Worm (Caenorhabditis elegans) whole organism, young adult: ENCODE data around the gene T11F9.22.

Experiments
- B0035.1 ChIP-seq: sonication (generic microtip); optimal IDR thresholded peaks from 2 replicates; lab custom pipeline; 2016; ENCODE audit warnings: missing genetic modification characterization, mild to moderate bottlenecking, missing compliant biosample characterization, missing genotype, missing genetic modification reagents
- C06A6.2 ChIP-seq: fragments of 200-800 bp; sonication (Bioruptor generic); conservative IDR thresholded peaks from 2 replicates; pipeline ENCODE4 v1.3.6; 2022; ENCODE audit warnings: missing genetic modification characterization, missing compliant biosample characterization
- D2030.7 ChIP-seq: fragments of 200-800 bp; sonication (Bioruptor generic); IDR thresholded peaks from 2 replicates; pipeline ENCODE4 v1.3.6; 2022; ENCODE audit warnings: missing genetic modification reagents, missing genetic modification characterization, missing compliant biosample characterization
- F10E7.11 ChIP-seq: sonication (generic microtip); optimal IDR thresholded peaks from 2 replicates; lab custom pipeline; 2017; ENCODE audit warnings: mild to moderate bottlenecking, missing genetic modification characterization, moderate library complexity, missing compliant biosample characterization
- F22D6.2 ChIP-seq: sonication (generic microtip); optimal IDR thresholded peaks from 2 replicates; lab custom pipeline; 2016; ENCODE audit warnings: mild to moderate bottlenecking, missing genetic modification characterization, missing compliant biosample characterization
- F23B12.7 ChIP-seq: sonication (generic microtip); optimal IDR thresholded peaks from 2 replicates; lab custom pipeline; 2017; ENCODE audit warnings: missing genetic modification characterization, mild to moderate bottlenecking, missing compliant biosample characterization, antibody characterized with exemption, moderate library complexity; ENCODE audit not compliant: insufficient read depth
- F37B4.10 ChIP-seq: fragments of 200-800 bp; sonication (Bioruptor generic); IDR thresholded peaks from 2 replicates; pipeline ENCODE4 v1.3.6; 2022; ENCODE audit warnings: missing genetic modification characterization, missing compliant biosample characterization
- K12H6.12 ChIP-seq: fragments of 200-800 bp; sonication (Bioruptor generic); optimal IDR thresholded peaks from 2 replicates; lab custom pipeline; 2018; ENCODE audit warnings: mild to moderate bottlenecking, missing genetic modification characterization, missing compliant biosample characterization
- T07F8.4 ChIP-seq: sonication (generic microtip); optimal IDR thresholded peaks from 2 replicates; lab custom pipeline; 2016; ENCODE audit warnings: mild to moderate bottlenecking, missing genetic modification characterization, moderate library complexity, missing compliant biosample characterization
- Y53F4B.3 ChIP-seq: fragments of 200-800 bp; sonication (Bioruptor generic); IDR thresholded peaks from 2 replicates; pipeline ENCODE4 v1.3.6; 2022; ENCODE audit warnings: missing genetic modification reagents, missing genetic modification characterization, missing compliant biosample characterization
- Y67H2A.10 ChIP-seq: fragments of 200-800 bp; sonication (Bioruptor generic); conservative IDR thresholded peaks from 2 replicates; pipeline ENCODE4 v1.3.6; 2022; ENCODE audit warnings: missing genetic modification reagents, missing genetic modification characterization, missing compliant biosample characterization
- Y79H2A.3 ChIP-seq: fragments of 200-800 bp; sonication (Bioruptor generic); conservative IDR thresholded peaks from 2 replicates; pipeline ENCODE4 v1.3.6; 2022; ENCODE audit warnings: missing genetic modification reagents, missing genetic modification characterization, missing compliant biosample characterization
- Y95B8A.8 ChIP-seq: fragments of 200-800 bp; sonication (Bioruptor generic); IDR thresholded peaks from 2 replicates; pipeline ENCODE4 v1.3.6; 2022; ENCODE audit warnings: missing genetic modification reagents, missing genetic modification characterization, missing compliant biosample characterization
- aptf-2 ChIP-seq: fragments of 200-800 bp; sonication (Bioruptor generic); conservative IDR thresholded peaks from 2 replicates; pipeline ENCODE4 v1.3.6; 2022; ENCODE audit warnings: missing genetic modification reagents, missing genetic modification characterization, missing compliant biosample characterization
- attf-3 ChIP-seq: fragments of 200-800 bp; sonication (Bioruptor generic); conservative IDR thresholded peaks from 2 replicates; pipeline ENCODE4 v1.3.6; 2022; ENCODE audit warnings: missing genetic modification reagents, missing genetic modification characterization, missing compliant biosample characterization
- die-1 ChIP-seq: sonication (generic microtip); optimal IDR thresholded peaks from 2 replicates; lab custom pipeline; 2016; ENCODE audit warnings: missing genotype, mild to moderate bottlenecking, missing genetic modification characterization, missing compliant biosample characterization
- dpff-1 ChIP-seq: sonication (generic microtip); optimal IDR thresholded peaks from 2 replicates; lab custom pipeline; 2017; ENCODE audit warnings: mild to moderate bottlenecking, missing genetic modification characterization, missing compliant biosample characterization
- egrh-3 ChIP-seq: fragments of 200-800 bp; sonication (Bioruptor generic); IDR thresholded peaks from 2 replicates; pipeline ENCODE4 v1.3.6; 2022; ENCODE audit warnings: missing genetic modification reagents, missing genetic modification characterization, missing compliant biosample characterization
- ets-4 ChIP-seq: fragments of 200-800 bp; sonication (Bioruptor generic); optimal IDR thresholded peaks from 2 replicates; lab custom pipeline; 2018; ENCODE audit warnings: mild to moderate bottlenecking, missing genetic modification characterization, missing compliant biosample characterization
- him-1 ChIP-seq: sonication (generic microtip); optimal IDR thresholded peaks from 2 replicates; lab custom pipeline; 2016; ENCODE audit warnings: missing genotype, missing genetic modification reagents, missing genetic modification characterization, missing compliant biosample characterization
- lag-1 ChIP-seq: fragments of 200-800 bp; sonication (Bioruptor generic); IDR thresholded peaks from 2 replicates; pipeline ENCODE4 v1.3.6; 2022; ENCODE audit warnings: missing genetic modification reagents, missing genetic modification characterization, missing compliant biosample characterization
- let-526 ChIP-seq: fragments of 200-800 bp; sonication (Bioruptor generic); IDR thresholded peaks from 2 replicates; pipeline ENCODE4 v1.3.6; 2022; ENCODE audit warnings: missing genetic modification reagents, missing genetic modification characterization, missing compliant biosample characterization
- lin-54 ChIP-seq: fragments of 200-800 bp; sonication (Bioruptor generic); optimal IDR thresholded peaks from 2 replicates; lab custom pipeline; 2018; ENCODE audit warnings: mild to moderate bottlenecking, missing genetic modification characterization, missing compliant biosample characterization
- madf-3 ChIP-seq: fragments of 200-800 bp; sonication (Bioruptor generic); IDR thresholded peaks from 2 replicates; pipeline ENCODE4 v1.3.6; 2022; ENCODE audit warnings: missing genetic modification reagents, missing genetic modification characterization, missing compliant biosample characterization
- madf-6 ChIP-seq: fragments of 200-800 bp; sonication (Bioruptor generic); IDR thresholded peaks from 2 replicates; pipeline ENCODE4 v1.3.6; 2022; ENCODE audit warnings: missing genetic modification reagents, missing genetic modification characterization, missing compliant biosample characterization
- mel-28 ChIP-seq: sonication (generic microtip); optimal IDR thresholded peaks from 2 replicates; lab custom pipeline; 2016; ENCODE audit warnings: borderline replicate concordance, mild to moderate bottlenecking, missing genetic modification characterization, missing compliant biosample characterization
- nfya-2 ChIP-seq: fragments of 200-800 bp; sonication (Bioruptor generic); IDR thresholded peaks from 2 replicates; pipeline ENCODE4 v1.3.6; 2022; ENCODE audit warnings: missing genetic modification reagents, missing genetic modification characterization, missing compliant biosample characterization
- nhr-120 ChIP-seq: fragments of 200-800 bp; sonication (Bioruptor generic); IDR thresholded peaks from 2 replicates; pipeline ENCODE4 v1.3.6; 2022; ENCODE audit warnings: missing genetic modification characterization, missing compliant biosample characterization
- nhr-179 ChIP-seq: sonication (generic microtip); optimal IDR thresholded peaks from 2 replicates; lab custom pipeline; 2016; ENCODE audit warnings: mild to moderate bottlenecking, missing genetic modification characterization, missing compliant biosample characterization
- repo-1 ChIP-seq: sonication (generic microtip); optimal IDR thresholded peaks from 2 replicates; lab custom pipeline; 2017; ENCODE audit warnings: mild to moderate bottlenecking, missing genetic modification characterization, missing compliant biosample characterization
- rpc-1 ChIP-seq, 2 experiments: fragments of 150-350 bp in 1 of 2; sonication (generic microtip) in 1 of 2; optimal IDR thresholded peaks; 2 replicates each; lab custom pipeline; 2014 to 2018; ENCODE audit warnings: missing biosample characterization in 1 of 2, missing genetic modification characterization in 1 of 2, missing genetic modification reagents in 1 of 2, missing genotype in 1 of 2
- snpc-1.1 ChIP-seq: sonication (generic microtip); optimal IDR thresholded peaks from 2 replicates; lab custom pipeline; 2017; ENCODE audit warnings: missing genetic modification characterization, mild to moderate bottlenecking, missing compliant biosample characterization, antibody characterized with exemption, moderate library complexity, missing genotype, missing genetic modification reagents; ENCODE audit not compliant: insufficient read depth
- snpc-1.3 ChIP-seq: sonication (generic microtip); optimal IDR thresholded peaks from 2 replicates; lab custom pipeline; 2017; ENCODE audit warnings: missing genetic modification characterization, mild to moderate bottlenecking, missing compliant biosample characterization, antibody characterized with exemption, moderate library complexity, missing genotype, missing genetic modification reagents; ENCODE audit not compliant: insufficient read depth
- snpc-3.4 ChIP-seq: sonication (generic microtip); optimal IDR thresholded peaks from 2 replicates; lab custom pipeline; 2017; ENCODE audit warnings: missing genetic modification characterization, mild to moderate bottlenecking, missing compliant biosample characterization, antibody characterized with exemption, moderate library complexity, missing genotype, missing genetic modification reagents
- somi-1 ChIP-seq: fragments of 200-800 bp; sonication (Bioruptor generic); optimal IDR thresholded peaks from 2 replicates; lab custom pipeline; 2018; ENCODE audit warnings: mild to moderate bottlenecking, missing genetic modification characterization, missing compliant biosample characterization
- sptf-2 ChIP-seq: fragments of 200-800 bp; sonication (Bioruptor generic); optimal IDR thresholded peaks from 2 replicates; lab custom pipeline; 2018; ENCODE audit warnings: mild to moderate bottlenecking, missing genetic modification characterization, missing compliant biosample characterization
- tbp1 ChIP-seq: fragments of 200-800 bp; sonication (Bioruptor generic); optimal IDR thresholded peaks from 2 replicates; lab custom pipeline; 2018; ENCODE audit warnings: mild to moderate bottlenecking, missing genetic modification characterization, missing compliant biosample characterization
- tlf-1 ChIP-seq: fragments of 200-800 bp; sonication (Bioruptor generic); optimal IDR thresholded peaks from 2 replicates; lab custom pipeline; 2018; ENCODE audit warnings: mild to moderate bottlenecking, missing genetic modification characterization, missing compliant biosample characterization
- unc-62 ChIP-seq: fragments of 150-350 bp; optimal IDR thresholded peaks from 2 replicates; lab custom pipeline; 2014; ENCODE audit warnings: missing biosample characterization, missing genetic modification reagents, missing genetic modification characterization
- zim-3 ChIP-seq: sonication (generic microtip); optimal IDR thresholded peaks from 2 replicates; lab custom pipeline; 2017; ENCODE audit warnings: mild to moderate bottlenecking, missing genetic modification characterization, moderate library complexity, missing compliant biosample characterization
- ztf-18 ChIP-seq: sonication (generic microtip); optimal IDR thresholded peaks from 2 replicates; lab custom pipeline; 2016; ENCODE audit warnings: missing genotype, mild to moderate bottlenecking, missing genetic modification characterization, missing compliant biosample characterization
- ztf-22 ChIP-seq: fragments of 200-800 bp; sonication (Bioruptor generic); optimal IDR thresholded peaks from 2 replicates; lab custom pipeline; 2018; ENCODE audit warnings: mild to moderate bottlenecking, missing genetic modification characterization, moderate library complexity, missing compliant biosample characterization
- ztf-25 ChIP-seq: fragments of 200-800 bp; sonication (Bioruptor generic); IDR thresholded peaks from 2 replicates; pipeline ENCODE4 v1.3.6; 2022; ENCODE audit warnings: missing genetic modification reagents, missing genetic modification characterization, missing compliant biosample characterization
- ztf-26 ChIP-seq: sonication (generic microtip); optimal IDR thresholded peaks from 2 replicates; lab custom pipeline; 2017; ENCODE audit warnings: missing genetic modification characterization, missing compliant biosample characterization
- ztf-3 ChIP-seq: fragments of 200-800 bp; sonication (Bioruptor generic); optimal IDR thresholded peaks from 2 replicates; lab custom pipeline; 2018; ENCODE audit warnings: mild to moderate bottlenecking, missing genetic modification characterization, missing compliant biosample characterization

T11F9.22 gene

ce11 chrV:11521448-11521847 lies 41.9 kb downstream of the T11F9.22 start, which contains the start of gene pafo-1 (continued):
- TF ChIP-seq lin-54 (GFP tag; lab: Kevin White, UChicago): peak; percentile 100
- no peak for TF ChIP-seq die-1 (tag; lab: Kevin White, UChicago)
- peak; percentile 81 for TF ChIP-seq madf-6 (GFP tag; lab: Robert Waterston, UW)
- peak; percentile 56 for TF ChIP-seq him-1 (tag; lab: Kevin White, UChicago)
- TF ChIP-seq B0035.1 (tag; lab: Kevin White, UChicago): peak; percentile 35
- no peak for TF ChIP-seq sptf-2 (GFP tag; lab: Kevin White, UChicago)
- peak; percentile 62; the same call in 1 of the 2 replicates for TF ChIP-seq attf-3 (GFP tag; lab: Robert Waterston, UW)
- peak; percentile 82 for TF ChIP-seq Y95B8A.8 (GFP tag; lab: Robert Waterston, UW)
- TF ChIP-seq madf-3 (GFP tag; lab: Robert Waterston, UW): peak; percentile 76; the same call in 1 of the 2 replicates
- peak; percentile 69 for TF ChIP-seq ztf-26 (tag; lab: Kevin White, UChicago)
- TF ChIP-seq T07F8.4: no peak
- peak; percentile 23 for TF ChIP-seq somi-1 (GFP tag; lab: Kevin White, UChicago)
- no peak for TF ChIP-seq rpc-1 (optimal IDR thresholded peaks at IDR 0.05; lab: Kevin White, UChicago)
- no peak for TF ChIP-seq rpc-1 (tag; optimal IDR thresholded peaks at IDR 0.05; lab: Kevin White, UChicago)
- TF ChIP-seq D2030.7 (GFP tag; lab: Robert Waterston, UW): peak; percentile 85
- TF ChIP-seq Y53F4B.3 (GFP tag; lab: Robert Waterston, UW): no peak
- TF ChIP-seq F22D6.2 (tag; lab: Kevin White, UChicago): peak; percentile 45
- peak; percentile 47 for TF ChIP-seq snpc-1.1 (tag; lab: Kevin White, UChicago)
- 0 out of 2 replicates have a peak, but pooled peaks have one; percentile 12 for TF ChIP-seq Y67H2A.10 (GFP tag; lab: Robert Waterston, UW)
- TF ChIP-seq nfya-2 (GFP tag; lab: Robert Waterston, UW): no peak
- TF ChIP-seq Y79H2A.3 (GFP tag; lab: Robert Waterston, UW): no peak
- TF ChIP-seq tbp1 (GFP tag; lab: Kevin White, UChicago): peak; percentile 66
- TF ChIP-seq repo-1 (tag; lab: Kevin White, UChicago): peak; percentile 85
- no peak for TF ChIP-seq ztf-3 (GFP tag; lab: Kevin White, UChicago)
- TF ChIP-seq snpc-1.3 (tag; lab: Kevin White, UChicago): peak; percentile 40
- TF ChIP-seq ztf-18 (tag; lab: Kevin White, UChicago): peak; percentile 99
- no peak for TF ChIP-seq lag-1
- no peak for TF ChIP-seq aptf-2 (GFP tag; lab: Robert Waterston, UW)
- no peak for TF ChIP-seq dpff-1 (tag; lab: Kevin White, UChicago)
- peak; percentile 42 for TF ChIP-seq K12H6.12 (tag; lab: Kevin White, UChicago)
- peak; percentile 64; the same call in 1 of the 2 replicates for TF ChIP-seq let-526 (GFP tag; lab: Robert Waterston, UW)
- TF ChIP-seq tlf-1 (GFP tag; lab: Kevin White, UChicago): peak; percentile 76
- TF ChIP-seq ets-4 (GFP tag; lab: Kevin White, UChicago): no peak
- TF ChIP-seq egrh-3 (GFP tag; lab: Robert Waterston, UW): no peak
- TF ChIP-seq nhr-120: no peak
- TF ChIP-seq ztf-25 (GFP tag; lab: Robert Waterston, UW): 0 out of 2 replicates have a peak, but pooled peaks have one; percentile 58
- no peak for TF ChIP-seq F37B4.10 (GFP tag; lab: Robert Waterston, UW)
- peak; percentile 78 for TF ChIP-seq C06A6.2 (GFP tag; lab: Robert Waterston, UW)
- TF ChIP-seq F10E7.11 (tag; lab: Kevin White, UChicago): peak; percentile 10
- TF ChIP-seq ztf-22 (GFP tag; lab: Kevin White, UChicago): no peak
- TF ChIP-seq unc-62 (GFP tag; lab: Kevin White, UChicago): no peak
- no peak for TF ChIP-seq zim-3 (tag; lab: Kevin White, UChicago)
- peak; percentile 30 for TF ChIP-seq F23B12.7 (tag; lab: Kevin White, UChicago)
- TF ChIP-seq nhr-179 (tag; lab: Kevin White, UChicago): no peak
- TF ChIP-seq mel-28 (tag; lab: Kevin White, UChicago): no peak
- peak; percentile 57 for TF ChIP-seq snpc-3.4 (tag; lab: Kevin White, UChicago)
